Worm (Caenorhabditis elegans) whole organism, L2 larva: ENCODE data around the gene rpl-26.

ENCODE experiments used
- C34F6.9 ChIP-seq: fragments of 150-350 bp; optimal IDR thresholded peaks from 2 replicates; lab custom pipeline; 2014; ENCODE audit warnings: missing biosample characterization, missing genetic modification characterization
- F13H6.1 ChIP-seq: sonication (generic microtip); optimal IDR thresholded peaks from 2 replicates; lab custom pipeline; 2016; ENCODE audit warnings: missing genetic modification characterization, missing compliant biosample characterization
- R02D3.7 ChIP-seq: fragments of 150-350 bp; optimal IDR thresholded peaks from 2 replicates; lab custom pipeline; 2014; ENCODE audit warnings: missing biosample characterization, missing genetic modification characterization
- Y55F3AM.14 ChIP-seq: fragments of 200-800 bp; sonication (Bioruptor generic); optimal IDR thresholded peaks from 2 replicates; lab custom pipeline; 2018; ENCODE audit warnings: mild to moderate bottlenecking, missing genetic modification characterization, missing compliant biosample characterization
- ZK546.5 ChIP-seq: sonication (generic microtip); optimal IDR thresholded peaks from 2 replicates; lab custom pipeline; 2017; ENCODE audit warnings: missing biosample characterization, missing genetic modification characterization
- alr-1 ChIP-seq: fragments of 150-350 bp; optimal IDR thresholded peaks from 2 replicates; lab custom pipeline; 2014; ENCODE audit warnings: missing biosample characterization, missing genetic modification characterization
- ama-1 ChIP-seq: fragments of 150-350 bp; optimal IDR thresholded peaks from 2 replicates; lab custom pipeline; 2018; ENCODE audit warnings: inconsistent platforms
- blmp-1 ChIP-seq: sonication (generic microtip); optimal IDR thresholded peaks from 2 replicates; lab custom pipeline; 2017; ENCODE audit warnings: missing genetic modification characterization, mild to moderate bottlenecking, missing compliant biosample characterization, antibody characterized with exemption, moderate library complexity; ENCODE audit not compliant: insufficient read depth
- ceh-16 ChIP-seq: fragments of 150-350 bp; optimal IDR thresholded peaks from 2 replicates; lab custom pipeline; 2014; ENCODE audit warnings: missing biosample characterization, missing genetic modification characterization
- crh-2 ChIP-seq: sonication (generic microtip); optimal IDR thresholded peaks from 2 replicates; lab custom pipeline; 2017; ENCODE audit warnings: missing biosample characterization, missing genetic modification characterization
- dmd-4 ChIP-seq: sonication (generic microtip); optimal IDR thresholded peaks from 2 replicates; lab custom pipeline; 2017; ENCODE audit warnings: missing biosample characterization, missing genetic modification characterization
- elt-1 ChIP-seq: fragments of 150-350 bp; optimal IDR thresholded peaks from 2 replicates; lab custom pipeline; 2014; ENCODE audit warnings: missing biosample characterization, missing genetic modification characterization
- elt-3 ChIP-seq: sonication (generic microtip); optimal IDR thresholded peaks from 2 replicates; lab custom pipeline; 2017; ENCODE audit warnings: missing biosample characterization, missing genetic modification characterization
- fos-1 ChIP-seq: fragments of 150-350 bp; optimal IDR thresholded peaks from 2 replicates; lab custom pipeline; 2014; ENCODE audit warnings: missing biosample characterization, missing genetic modification characterization
- gmeb-1 ChIP-seq: fragments of 150-350 bp; optimal IDR thresholded peaks from 2 replicates; lab custom pipeline; 2014; ENCODE audit warnings: missing biosample characterization, missing genetic modification characterization
- lin-13 ChIP-seq: fragments of 150-350 bp; optimal IDR thresholded peaks from 2 replicates; lab custom pipeline; 2014; ENCODE audit warnings: missing biosample characterization, missing genetic modification reagents, missing genetic modification characterization
- mab-5 ChIP-seq: fragments of 150-350 bp; optimal IDR thresholded peaks from 2 replicates; lab custom pipeline; 2014; ENCODE audit warnings: missing biosample characterization, missing genetic modification characterization
- mdl-1 ChIP-seq, 2 experiments: fragments of 150-350 bp in 1 of 2; sonication (generic microtip) in 1 of 2; optimal IDR thresholded peaks; 2 replicates each; lab custom pipeline; 2017; ENCODE audit warnings: missing biosample characterization in 2 of 2, missing genetic modification characterization in 2 of 2
- nhr-11 ChIP-seq: fragments of 150-350 bp; optimal IDR thresholded peaks from 2 replicates; lab custom pipeline; 2014; ENCODE audit warnings: missing biosample characterization, missing genetic modification characterization
- nhr-21 ChIP-seq: fragments of 150-350 bp; optimal IDR thresholded peaks from 2 replicates; lab custom pipeline; 2014; ENCODE audit warnings: missing biosample characterization, missing genetic modification characterization
- nhr-237 ChIP-seq: fragments of 150-350 bp; optimal IDR thresholded peaks from 2 replicates; lab custom pipeline; 2014; ENCODE audit warnings: missing biosample characterization, missing genetic modification characterization
- nhr-25 ChIP-seq: fragments of 150-350 bp; sonication (generic microtip); optimal IDR thresholded peaks from 3 replicates; lab custom pipeline; 2014; ENCODE audit warnings: missing biosample characterization, missing genetic modification characterization
- nhr-77 ChIP-seq: fragments of 150-350 bp; optimal IDR thresholded peaks from 2 replicates; lab custom pipeline; 2014; ENCODE audit warnings: missing biosample characterization, missing genetic modification characterization
- sem-4 ChIP-seq: fragments of 150-350 bp; optimal IDR thresholded peaks from 2 replicates; lab custom pipeline; 2014; ENCODE audit warnings: missing biosample characterization, missing genetic modification reagents, missing genetic modification characterization
- sma-3 ChIP-seq: sonication (generic microtip); optimal IDR thresholded peaks from 2 replicates; lab custom pipeline; 2016; ENCODE audit warnings: missing genetic modification reagents, missing genetic modification characterization, missing compliant biosample characterization
- sma-9 ChIP-seq, 2 experiments: fragments of 150-350 bp in 1 of 2; sonication (generic microtip) in 1 of 2; optimal IDR thresholded peaks; 2 replicates each; lab custom pipeline; 2014 to 2016; ENCODE audit warnings: missing genetic modification characterization in 2 of 2, mild to moderate bottlenecking in 1 of 2, missing biosample characterization in 1 of 2, missing compliant biosample characterization in 1 of 2, missing genetic modification reagents in 1 of 2, moderate library complexity in 1 of 2
- snpc-4 ChIP-seq: fragments of 150-350 bp; optimal IDR thresholded peaks from 2 replicates; lab custom pipeline; 2014; ENCODE audit warnings: missing biosample characterization, missing genetic modification characterization
- unc-39 ChIP-seq: fragments of 150-350 bp; optimal IDR thresholded peaks from 2 replicates; lab custom pipeline; 2014; ENCODE audit warnings: missing biosample characterization, missing genetic modification characterization
- unc-55 ChIP-seq: fragments of 150-350 bp; sonication (generic microtip); optimal IDR thresholded peaks from 3 replicates; lab custom pipeline; 2014; ENCODE audit warnings: missing biosample characterization, missing genetic modification reagents, missing genetic modification characterization
- unc-62 ChIP-seq: fragments of 150-350 bp; optimal IDR thresholded peaks from 2 replicates; lab custom pipeline; 2014; ENCODE audit warnings: missing biosample characterization, missing genetic modification reagents, missing genetic modification characterization
- ztf-1 ChIP-seq: fragments of 200-800 bp; sonication (Bioruptor generic); conservative IDR thresholded peaks from 2 replicates; pipeline ENCODE4 v1.3.6; 2022; ENCODE audit warnings: missing genetic modification characterization, missing compliant biosample characterization

The rpl-26 gene

ce11 chrII:8616155-8616554, 13.6 kb downstream of the rpl-26 start:
- no peak for TF ChIP-seq lin-13 (GFP tag; lab: Kevin White, UChicago)

ce11 chrII:8617516-8617915, 14.9 kb downstream of the rpl-26 start, which contains the start of gene chhy-1:
Gene chhy-1 (minus strand): TSS chrII:8617616.
- TF ChIP-seq dmd-4 (tag; lab: Kevin White, UChicago) (no peak), lin-13 (GFP tag; lab: Kevin White, UChicago) (no peak)
- TF ChIP-seq, all 48 proteins: peak for 0

- TF ChIP-seq dmd-4 (tag; lab: Kevin White, UChicago), result no peak
- TF ChIP-seq mdl-1 (tag; optimal IDR thresholded peaks at IDR 0.05; lab: Kevin White, UChicago), result no peak
- TF ChIP-seq ztf-1 (GFP tag; lab: Robert Waterston, UW), result no peak
- TF ChIP-seq gmeb-1 (tag; lab: Kevin White, UChicago), result no peak
- TF ChIP-seq snpc-4 (tag; lab: Kevin White, UChicago), result no peak
- TF ChIP-seq blmp-1 (tag; lab: Kevin White, UChicago), result no peak
- no peak for TF ChIP-seq C34F6.9 (tag; lab: Kevin White, UChicago)
- no peak for TF ChIP-seq ama-1 (lab: Kevin White, UChicago)
- TF ChIP-seq nhr-25 (tag; lab: Kevin White, UChicago), result no peak
- no peak for TF ChIP-seq crh-2 (tag; lab: Kevin White, UChicago)
- TF ChIP-seq elt-3, result no peak
- TF ChIP-seq nhr-237 (tag; lab: Kevin White, UChicago), result no peak
- TF ChIP-seq ZK546.5, result no peak
- no peak for TF ChIP-seq Y55F3AM.14 (GFP tag; lab: Kevin White, UChicago)
- TF ChIP-seq ceh-16 (tag; lab: Kevin White, UChicago), result no peak
- no peak for TF ChIP-seq lin-13 (GFP tag; lab: Kevin White, UChicago)
Observed at ce11 chrII:8621883-8622282, 19.3 kb downstream of the rpl-26 start, which contains the start of gene T22C8.3. Gene T22C8.3 (minus strand): TSS chrII:8621983.

ce11 chrII:8623396-8623795, 20.8 kb downstream of the rpl-26 start, which contains the start of gene T22C8.4:
Gene T22C8.4 (minus strand): TSS chrII:8623496.
- TF ChIP-seq sma-3 (GFP tag; lab: Kevin White, UChicago), result no peak
- no peak for TF ChIP-seq mdl-1 (tag; optimal IDR thresholded peaks at IDR 0.05; lab: Kevin White, UChicago)
- no peak for TF ChIP-seq nhr-237 (tag; lab: Kevin White, UChicago)
- no peak for TF ChIP-seq F13H6.1 (tag; lab: Kevin White, UChicago)

- TF ChIP-seq unc-39 (tag; lab: Kevin White, UChicago), result no peak
- peak; percentile 1 for TF ChIP-seq sma-9 (GFP tag; optimal IDR thresholded peaks at IDR 0.05; lab: Kevin White, UChicago)
- no peak for TF ChIP-seq sma-9 (tag; optimal IDR thresholded peaks at IDR 0.05; lab: Kevin White, UChicago)
- no peak for TF ChIP-seq mab-5 (tag; lab: Kevin White, UChicago)
- peak; percentile 29 for TF ChIP-seq crh-2 (tag; lab: Kevin White, UChicago)
- TF ChIP-seq unc-55 (GFP tag; lab: Kevin White, UChicago), result no peak
- TF ChIP-seq nhr-21, result no peak
- TF ChIP-seq lin-13 (GFP tag; lab: Kevin White, UChicago), result no peak
- TF ChIP-seq ZK546.5, result no peak
- no peak for TF ChIP-seq ama-1 (lab: Kevin White, UChicago)
- TF ChIP-seq sma-3 (GFP tag; lab: Kevin White, UChicago), result no peak
- peak; percentile 5 for TF ChIP-seq F13H6.1 (tag; lab: Kevin White, UChicago)
- TF ChIP-seq R02D3.7 (tag; lab: Kevin White, UChicago), result no peak
- TF ChIP-seq alr-1 (tag; lab: Kevin White, UChicago), result no peak
- TF ChIP-seq blmp-1 (tag; lab: Kevin White, UChicago), result no peak
- TF ChIP-seq fos-1, result peak; percentile 97
- TF ChIP-seq Y55F3AM.14 (GFP tag; lab: Kevin White, UChicago), result no peak
- no peak for TF ChIP-seq unc-62 (GFP tag; lab: Kevin White, UChicago)
- TF ChIP-seq mdl-1 (tag; optimal IDR thresholded peaks at IDR 0.05; lab: Kevin White, UChicago), result no peak
- peak; percentile 9 for TF ChIP-seq gmeb-1 (tag; lab: Kevin White, UChicago)
- TF ChIP-seq ztf-1 (GFP tag; lab: Robert Waterston, UW), result no peak
Observed at ce11 chrII:8625163-8625562, 22.6 kb downstream of the rpl-26 start, which contains the start of gene sptf-2. Gene sptf-2 (plus strand): TSS chrII:8625459.

ce11 chrII:8626598-8626997, 24.0 kb downstream of the rpl-26 start:
- TF ChIP-seq nhr-11 (tag; lab: Kevin White, UChicago) (no peak), elt-1 (no peak), mab-5 (tag; lab: Kevin White, UChicago) (no peak), crh-2 (tag; lab: Kevin White, UChicago) (no peak), nhr-77 (tag; lab: Kevin White, UChicago) (no peak), nhr-237 (tag; lab: Kevin White, UChicago) (no peak), nhr-25 (tag; lab: Kevin White, UChicago) (no peak), sem-4 (tag; lab: Kevin White, UChicago) (no peak)
